Fruit fly (Drosophila melanogaster) Kc167 (cell line): ENCODE data around the gene SrpRalpha.

Experiments used
- Sin3A ChIP-seq: fragments of >200 bp; optimal IDR thresholded peaks from 2 replicates; lab custom pipeline; 2018; ENCODE audit warnings: missing external identifiers
- h ChIP-seq: fragments of >200 bp; optimal IDR thresholded peaks from 3 replicates; lab custom pipeline; 2018; ENCODE audit warnings: missing external identifiers

dm6 chrX:11109670-11110069 lies 19.2 kb downstream of the SrpRalpha start:
- TF ChIP-seq h (lab: Kevin White, UChicago) (no peak), Sin3A (lab: Kevin White, UChicago) (no peak)
